Worm (Caenorhabditis elegans): ENCODE data around the gene irld-26.
A peak's percentile ranks its signal among the peaks of the same experiment; 100 is the strongest.

The irld-26 gene

DNA sequence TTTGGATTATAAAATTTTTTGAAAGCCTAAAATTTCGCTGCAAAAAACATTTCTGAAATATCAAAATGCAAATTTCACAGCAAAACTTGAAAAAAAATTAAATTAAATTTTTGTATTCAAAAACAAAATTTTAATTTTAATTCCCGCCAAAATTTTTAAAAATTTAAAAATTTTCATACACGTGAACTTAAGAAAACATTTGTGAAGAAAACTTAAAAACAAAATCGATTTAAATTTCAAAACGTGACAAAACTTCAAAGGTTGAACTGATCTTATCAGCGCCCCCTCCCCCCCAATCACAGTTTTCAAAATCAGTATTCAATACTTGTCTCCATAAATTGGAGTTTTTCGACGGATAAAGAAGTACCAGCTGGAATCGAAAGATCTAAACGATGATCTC is 32.2 kb downstream of the irld-26 start, which contains the start of gene F21H7.5:
Gene F21H7.5, plus strand, starts transcription at position 301 of the 400 bp plus-strand sequence.
- TF ChIP-seq madf-2 (tag; optimal IDR thresholded peaks at IDR 0.05) (no peak), odd-2 (tag; optimal IDR thresholded peaks at IDR 0.05) (no peak), T23F11.4 (GFP tag; optimal IDR thresholded peaks at IDR 0.05) (no peak), gmeb-2 (tag; optimal IDR thresholded peaks at IDR 0.05) (no peak), pag-3 (tag; optimal IDR thresholded peaks at IDR 0.05; ENCODE audit: borderline replicate concordance) (no peak), dve-1 (tag; optimal IDR thresholded peaks at IDR 0.05) (no peak), ama-1 (optimal IDR thresholded peaks at IDR 0.05) (no peak), nfya-1 (tag; optimal IDR thresholded peaks at IDR 0.05) (no peak), mec-3 (tag; optimal IDR thresholded peaks at IDR 0.05; ENCODE audit: borderline replicate concordance) (no peak), ceh-24 (tag; optimal IDR thresholded peaks at IDR 0.05) (no peak), ceh-2 (tag; optimal IDR thresholded peaks at IDR 0.05) (no peak), unc-42 (tag; optimal IDR thresholded peaks at IDR 0.05) (no peak), tbx-7 (tag; optimal IDR thresholded peaks at IDR 0.05) (no peak)

DNA sequence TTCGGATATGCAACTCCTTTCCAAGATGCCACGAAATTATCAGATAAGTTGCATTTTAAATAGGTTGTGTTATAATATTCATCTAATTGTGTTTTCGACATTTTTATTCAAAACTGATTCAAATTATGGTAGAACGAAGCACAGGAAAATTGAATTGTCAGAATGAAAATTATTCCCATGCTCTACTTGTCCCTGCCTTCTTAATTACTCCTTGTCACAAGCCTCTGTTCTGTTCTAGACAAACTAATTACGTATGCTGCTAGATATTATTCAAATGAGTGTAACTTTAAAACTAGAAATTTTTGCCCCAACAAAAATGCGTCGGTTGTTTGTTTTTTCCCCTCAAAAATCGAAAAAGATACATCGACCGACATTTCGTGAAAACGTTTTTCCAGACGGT is 39.1 kb downstream of the irld-26 start, which contains the start of gene srh-104:
Gene srh-104, minus strand, starts transcription at position 101 of the 400 bp plus-strand sequence.
- TF ChIP-seq syd-9 (tag; optimal IDR thresholded peaks at IDR 0.05) = no peak
- TF ChIP-seq dmd-4 (tag; optimal IDR thresholded peaks at IDR 0.05; ENCODE audit: borderline replicate concordance) = no peak
- TF ChIP-seq ceh-30 (tag; optimal IDR thresholded peaks at IDR 0.05) = no peak
- no peak for TF ChIP-seq pat-9 (tag; optimal IDR thresholded peaks at IDR 0.05)
- no peak for TF ChIP-seq hlh-8 (tag; optimal IDR thresholded peaks at IDR 0.05)
- TF ChIP-seq dve-1 (tag; optimal IDR thresholded peaks at IDR 0.05) = no peak
- TF ChIP-seq ceh-24 (tag; optimal IDR thresholded peaks at IDR 0.05) = no peak
- TF ChIP-seq nhr-11 (tag; optimal IDR thresholded peaks at IDR 0.05) = no peak
- TF ChIP-seq sox-4 (tag; optimal IDR thresholded peaks at IDR 0.05) = no peak
- TF ChIP-seq sox-2 (GFP tag; IDR thresholded peaks at IDR 0.05) = no peak
- no peak for TF ChIP-seq ahr-1 (tag; optimal IDR thresholded peaks at IDR 0.05)
- TF ChIP-seq rnt-1 (tag; optimal IDR thresholded peaks at IDR 0.05) = no peak
- no peak for TF ChIP-seq pqm-1 (tag; optimal IDR thresholded peaks at IDR 0.05)
- TF ChIP-seq elt-4 (tag; optimal IDR thresholded peaks at IDR 0.05) = no peak
- no peak for TF ChIP-seq hlh-13 (GFP tag; optimal IDR thresholded peaks at IDR 0.05)
- TF ChIP-seq sdc-2 (tag; optimal IDR thresholded peaks at IDR 0.05) = no peak
- TF ChIP-seq pha-2 (tag; optimal IDR thresholded peaks at IDR 0.05) = no peak

ce11 chrV:16246579-16246978 is 41.6 kb downstream of the irld-26 start, which contains the start of gene srh-95:
TSS of gene srh-95 (plus strand) at chrV:16246879.
- TF ChIP-seq sdc-2 (tag; optimal IDR thresholded peaks at IDR 0.05) (no peak), ceh-18 (tag; optimal IDR thresholded peaks at IDR 0.05) (no peak), ceh-6 (GFP tag; optimal IDR thresholded peaks at IDR 0.05) (no peak), ttx-3 (tag; optimal IDR thresholded peaks at IDR 0.05) (no peak), pax-1 (tag; optimal IDR thresholded peaks at IDR 0.05) (no peak), hlh-30 (tag; optimal IDR thresholded peaks at IDR 0.05; ENCODE audit: insufficient read depth) (no peak), hlh-6 (tag; optimal IDR thresholded peaks at IDR 0.05) (no peak)

DNA sequence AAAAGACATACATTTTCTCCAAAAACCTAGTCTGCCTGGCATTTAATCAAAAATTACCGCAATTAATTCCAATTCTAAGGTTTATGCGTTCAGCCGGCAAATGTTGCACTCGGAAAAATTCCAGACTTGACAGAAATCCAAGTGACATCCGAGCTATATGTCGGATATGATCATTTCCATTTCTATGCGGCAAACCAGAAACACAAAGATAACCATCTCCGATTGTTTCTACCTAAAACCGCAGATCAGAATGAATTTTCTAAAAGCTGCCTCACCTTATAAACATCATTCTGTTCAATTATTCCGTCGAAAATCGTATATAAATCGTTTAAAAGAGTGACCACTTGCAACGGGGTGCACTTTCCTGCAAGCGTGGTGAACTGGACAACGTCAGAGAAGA is 44.1 kb downstream of the irld-26 start:
- peak; percentile 76 for TF ChIP-seq rnt-1 (tag; optimal IDR thresholded peaks at IDR 0.05)
- no peak for TF ChIP-seq Y22D7AL.16 (tag; optimal IDR thresholded peaks at IDR 0.05)
- no peak for TF ChIP-seq C08G9.2 (tag; optimal IDR thresholded peaks at IDR 0.05)
- TF ChIP-seq ceh-19 (GFP tag; optimal IDR thresholded peaks at IDR 0.05) = no peak
